Worm (Caenorhabditis elegans): Measurements from ENCODE around the gene ppm-1.D.

- no peak for TF ChIP-seq nhr-76 (tag; optimal IDR thresholded peaks at IDR 0.05)
- TF ChIP-seq daf-8 (GFP tag; IDR thresholded peaks at IDR 0.05) = no peak
- TF ChIP-seq unc-130 (GFP tag; optimal IDR thresholded peaks at IDR 0.05) = no peak
- TF ChIP-seq ces-1 (GFP tag; optimal IDR thresholded peaks at IDR 0.05) = no peak
Observed at ce11 chrIII:2288261-2288660, 43.1 kb upstream of the ppm-1.D start.
